Worm (Caenorhabditis elegans) whole organism, L4 larva: ENCODE data around the gene cyn-7.
A peak's percentile ranks its signal among the peaks of the same experiment; 100 is the strongest.

Source experiments
- F10B5.3 ChIP-seq: sonication (generic microtip); optimal IDR thresholded peaks from 2 replicates; lab custom pipeline; 2016; ENCODE audit warnings: mild to moderate bottlenecking, missing genetic modification characterization, missing compliant biosample characterization
- F26F4.8 ChIP-seq: fragments of 200-800 bp; sonication (Bioruptor generic); conservative IDR thresholded peaks from 2 replicates; pipeline ENCODE4 v1.3.6; 2022; ENCODE audit warnings: missing genetic modification characterization, missing compliant biosample characterization
- R02D3.7 ChIP-seq: fragments of 150-350 bp; sonication (generic microtip); optimal IDR thresholded peaks from 3 replicates; lab custom pipeline; 2014; ENCODE audit warnings: missing biosample characterization, missing genetic modification characterization
- T20F7.1 ChIP-seq: fragments of 200-800 bp; sonication (Bioruptor generic); optimal IDR thresholded peaks from 2 replicates; lab custom pipeline; 2018; ENCODE audit warnings: mild to moderate bottlenecking, missing genetic modification characterization, missing compliant biosample characterization
- T26A8.4 ChIP-seq: fragments of 200-800 bp; sonication (Bioruptor generic); IDR thresholded peaks from 2 replicates; pipeline ENCODE4 v1.3.6; 2022; ENCODE audit warnings: missing genetic modification characterization, missing compliant biosample characterization
- Y48G9A.11 ChIP-seq: fragments of 200-800 bp; sonication (Bioruptor generic); IDR thresholded peaks from 2 replicates; pipeline ENCODE4 v1.3.6; 2022; ENCODE audit warnings: missing genetic modification reagents, missing genetic modification characterization, missing compliant biosample characterization
- Y5F2A.4 ChIP-seq: fragments of 200-800 bp; sonication (Bioruptor generic); optimal IDR thresholded peaks from 2 replicates; lab custom pipeline; 2018; ENCODE audit warnings: mild to moderate bottlenecking, missing genetic modification characterization, missing compliant biosample characterization
- aha-1 ChIP-seq: fragments of 150-350 bp; peaks from one replicate; lab custom pipeline; 2014; ENCODE audit warnings: missing biosample characterization, missing genetic modification characterization
- ama-1 ChIP-seq: fragments of 150-350 bp; optimal IDR thresholded peaks from 2 replicates; lab custom pipeline; 2014; ENCODE audit warnings: inconsistent platforms, mixed read lengths
- ceh-20 ChIP-seq: fragments of 200-800 bp; sonication (Bioruptor generic); IDR thresholded peaks from 2 replicates; pipeline ENCODE4 v1.3.6; 2022; ENCODE audit warnings: missing genetic modification reagents, missing genetic modification characterization, missing compliant biosample characterization
- ceh-28 ChIP-seq: fragments of 150-350 bp; optimal IDR thresholded peaks from 2 replicates; lab custom pipeline; 2014; ENCODE audit warnings: missing biosample characterization, missing genetic modification reagents, missing genetic modification characterization
- ceh-62 ChIP-seq: sonication (generic microtip); optimal IDR thresholded peaks from 2 replicates; lab custom pipeline; 2017; ENCODE audit warnings: missing biosample characterization, missing genetic modification characterization
- daf-12 ChIP-seq: fragments of 150-350 bp; optimal IDR thresholded peaks from 2 replicates; lab custom pipeline; 2014; ENCODE audit warnings: missing biosample characterization, missing genetic modification reagents, missing genetic modification characterization
- daf-8 ChIP-seq: fragments of 200-800 bp; sonication (Bioruptor generic); IDR thresholded peaks from 2 replicates; pipeline ENCODE4 v1.3.6; 2022; ENCODE audit warnings: missing genetic modification characterization, missing compliant biosample characterization
- egl-43 ChIP-seq: fragments of 200-800 bp; sonication (Bioruptor generic); IDR thresholded peaks from 2 replicates; pipeline ENCODE4 v1.3.6; 2022; ENCODE audit warnings: missing genetic modification reagents, missing genetic modification characterization, missing compliant biosample characterization
- gei-8 ChIP-seq: fragments of 200-800 bp; sonication (Bioruptor generic); optimal IDR thresholded peaks from 2 replicates; lab custom pipeline; 2018; ENCODE audit warnings: mild to moderate bottlenecking, missing genetic modification characterization, missing compliant biosample characterization
- hif-1 ChIP-seq, 2 experiments: sonication (generic microtip); optimal IDR thresholded peaks; 2 replicates each; lab custom pipeline; 2016 to 2017; ENCODE audit warnings: missing compliant biosample characterization in 2 of 2, missing genetic modification characterization in 2 of 2, missing genetic modification reagents in 2 of 2, missing genotype in 2 of 2, mild to moderate bottlenecking in 1 of 2
- hlh-30 ChIP-seq: sonication (generic microtip); optimal IDR thresholded peaks from 2 replicates; lab custom pipeline; 2017; ENCODE audit warnings: antibody characterized with exemption, mild to moderate bottlenecking, missing genetic modification characterization, missing compliant biosample characterization; ENCODE audit not compliant: insufficient read depth
- hmg-1.1 ChIP-seq: fragments of 200-800 bp; sonication (Bioruptor generic); IDR thresholded peaks from 2 replicates; pipeline ENCODE4 v1.3.6; 2022; ENCODE audit warnings: missing genetic modification reagents, missing genetic modification characterization, missing compliant biosample characterization
- jun-1 ChIP-seq: fragments of 150-350 bp; optimal IDR thresholded peaks from 2 replicates; lab custom pipeline; 2014; ENCODE audit warnings: missing biosample characterization, missing genetic modification reagents, missing genetic modification characterization
- lin-1 ChIP-seq: fragments of 200-800 bp; sonication (Bioruptor generic); IDR thresholded peaks from 2 replicates; pipeline ENCODE4 v1.3.6; 2022; ENCODE audit warnings: missing genetic modification reagents, missing genetic modification characterization, missing compliant biosample characterization
- lin-13 ChIP-seq: fragments of 150-350 bp; optimal IDR thresholded peaks from 2 replicates; lab custom pipeline; 2014; ENCODE audit warnings: missing biosample characterization, missing genetic modification reagents, missing genetic modification characterization
- lin-29 ChIP-seq: fragments of 200-800 bp; sonication (Bioruptor generic); IDR thresholded peaks from 2 replicates; pipeline ENCODE4 v1.3.6; 2022; ENCODE audit warnings: missing genetic modification reagents, missing genetic modification characterization, missing compliant biosample characterization
- lin-38 ChIP-seq: fragments of 200-800 bp; sonication (Bioruptor generic); IDR thresholded peaks from 2 replicates; pipeline ENCODE4 v1.3.6; 2022; ENCODE audit warnings: missing genetic modification reagents, missing genetic modification characterization, missing compliant biosample characterization
- lsy-2 ChIP-seq, 2 experiments: fragments of 150-350 bp in 1 of 2; sonication (generic microtip) in 1 of 2; optimal IDR thresholded peaks; 2 replicates each; lab custom pipeline; 2014 to 2017; ENCODE audit warnings: missing biosample characterization in 2 of 2, missing genetic modification characterization in 2 of 2
- mep-1 ChIP-seq: fragments of 150-350 bp; sonication (generic microtip); optimal IDR thresholded peaks from 3 replicates; lab custom pipeline; 2014; ENCODE audit warnings: missing biosample characterization, missing genetic modification characterization
- nhr-11 ChIP-seq: fragments of 150-350 bp; optimal IDR thresholded peaks from 2 replicates; lab custom pipeline; 2014; ENCODE audit warnings: missing biosample characterization, missing genetic modification characterization
- nhr-28 ChIP-seq: fragments of 150-350 bp; optimal IDR thresholded peaks from 2 replicates; lab custom pipeline; 2014; ENCODE audit warnings: missing biosample characterization, missing genetic modification characterization
- nhr-41 ChIP-seq: fragments of 200-800 bp; sonication (Bioruptor generic); IDR thresholded peaks from 2 replicates; pipeline ENCODE4 v1.3.6; 2022; ENCODE audit warnings: missing genetic modification reagents, missing genetic modification characterization, missing compliant biosample characterization
- nhr-48 ChIP-seq: sonication (generic microtip); optimal IDR thresholded peaks from 2 replicates; lab custom pipeline; 2016; ENCODE audit warnings: mild to moderate bottlenecking, missing genetic modification characterization, missing compliant biosample characterization
- nhr-6 ChIP-seq: fragments of 150-350 bp; optimal IDR thresholded peaks from 2 replicates; lab custom pipeline; 2014; ENCODE audit warnings: missing biosample characterization, missing genetic modification characterization
- php-3 ChIP-seq: fragments of 200-800 bp; sonication (Bioruptor generic); IDR thresholded peaks from 2 replicates; pipeline ENCODE4 v1.3.6; 2022; ENCODE audit warnings: missing genetic modification reagents, missing genetic modification characterization, missing compliant biosample characterization
- pqm-1 ChIP-seq: sonication (generic microtip); optimal IDR thresholded peaks from 2 replicates; lab custom pipeline; 2017; ENCODE audit warnings: missing biosample characterization, missing genetic modification characterization
- skn-1 ChIP-seq: fragments of 150-350 bp; optimal IDR thresholded peaks from 2 replicates; lab custom pipeline; 2014; ENCODE audit warnings: missing biosample characterization, missing genetic modification characterization
- snpc-1.2 ChIP-seq: fragments of 200-800 bp; sonication (Bioruptor generic); IDR thresholded peaks from 2 replicates; pipeline ENCODE4 v1.3.6; 2022; ENCODE audit warnings: missing genetic modification reagents, missing genetic modification characterization, missing compliant biosample characterization
- tag-97 ChIP-seq: fragments of 200-800 bp; sonication (Bioruptor generic); IDR thresholded peaks from 2 replicates; pipeline ENCODE4 v1.3.6; 2022; ENCODE audit warnings: missing genetic modification characterization, missing compliant biosample characterization
- tra-1 ChIP-seq: fragments of 200-800 bp; sonication (Bioruptor generic); IDR thresholded peaks from 2 replicates; pipeline ENCODE4 v1.3.6; 2022; ENCODE audit warnings: missing genetic modification reagents, missing genetic modification characterization, missing compliant biosample characterization
- unc-62 ChIP-seq, 3 experiments: fragments of 150-350 bp in 1 of 3; sonication (generic microtip); optimal IDR thresholded peaks in 2 of 3; peaks in 1 of 3; 1 replicate in 1 of 3; 2 replicates in 2 of 3; lab custom pipeline; 2014 to 2017; ENCODE audit warnings: missing biosample characterization in 3 of 3, missing genetic modification characterization in 3 of 3, missing genetic modification reagents in 3 of 3, missing genotype in 1 of 3
- zag-1 ChIP-seq: fragments of 150-350 bp; optimal IDR thresholded peaks from 2 replicates; lab custom pipeline; 2014; ENCODE audit warnings: missing biosample characterization, missing genetic modification characterization
- zfp-2 ChIP-seq: sonication (generic microtip); optimal IDR thresholded peaks from 2 replicates; lab custom pipeline; 2016; ENCODE audit warnings: mild to moderate bottlenecking, missing genetic modification characterization, missing compliant biosample characterization
- zfp-3 ChIP-seq: fragments of 200-800 bp; sonication (Bioruptor generic); conservative IDR thresholded peaks from 2 replicates; pipeline ENCODE4 v1.3.6; 2022; ENCODE audit warnings: missing genetic modification reagents, missing genetic modification characterization, missing compliant biosample characterization

Gene cyn-7

ce11 chrV:15179757-15180156 is 7.4 kb downstream of the cyn-7 start, which contains the start of gene T09F5.10:
Gene T09F5.10 (plus strand): TSS chrV:15180057.
- no peak for TF ChIP-seq mep-1 (tag; lab: Kevin White, UChicago)
- TF ChIP-seq daf-8, result no peak
- no peak for TF ChIP-seq ama-1 (lab: Kevin White, UChicago)
- TF ChIP-seq nhr-48, result no peak
- TF ChIP-seq T20F7.1 (GFP tag; lab: Kevin White, UChicago), result no peak
- no peak for TF ChIP-seq nhr-6 (tag; lab: Kevin White, UChicago)

ce11 chrV:15175459-15175858 is 11.7 kb downstream of the cyn-7 start, which contains the start of gene clec-47:
Gene clec-47 (plus strand): TSS chrV:15175759.
- no peak for TF ChIP-seq egl-43 (GFP tag; lab: Robert Waterston, UW)
- TF ChIP-seq hmg-1.1 (GFP tag; lab: Robert Waterston, UW), result no peak
- peak; percentile 19 for TF ChIP-seq nhr-28 (tag; lab: Kevin White, UChicago)
- no peak for TF ChIP-seq lin-13 (GFP tag; lab: Kevin White, UChicago)
- TF ChIP-seq nhr-6 (tag; lab: Kevin White, UChicago), result no peak
- TF ChIP-seq Y48G9A.11 (GFP tag; lab: Robert Waterston, UW), result no peak
- no peak for TF ChIP-seq F26F4.8 (GFP tag; lab: Robert Waterston, UW)
- TF ChIP-seq hlh-30, result no peak
- no peak for TF ChIP-seq ceh-20
- TF ChIP-seq zfp-2 (tag; lab: Kevin White, UChicago), result no peak
- TF ChIP-seq skn-1, result no peak
- peak in 1 of 2 experiments; percentile 31 for TF ChIP-seq hif-1 (tag; optimal IDR thresholded peaks at IDR 0.05; lab: Kevin White, UChicago)
- no peak for TF ChIP-seq F10B5.3 (tag; lab: Kevin White, UChicago)
- TF ChIP-seq, all 104 proteins: peak for 2

ce11 chrV:15168018-15168417 is 19.2 kb downstream of the cyn-7 start:
- TF ChIP-seq hlh-30 (peak; percentile 43), nhr-28 (tag; lab: Kevin White, UChicago) (peak; percentile 74)
- TF ChIP-seq, all 104 proteins: peak for 2; not testable (repeated sequence) for 102

ce11 chrV:15162697-15163096 is 24.5 kb downstream of the cyn-7 start, which contains the start of gene srz-11:
Gene srz-11 (plus strand): TSS chrV:15163082.
- no peak for TF ChIP-seq egl-43 (GFP tag; lab: Robert Waterston, UW)
- TF ChIP-seq R02D3.7 (tag; lab: Kevin White, UChicago), result no peak
- no peak for TF ChIP-seq T26A8.4 (GFP tag; lab: Robert Waterston, UW)
- no peak for TF ChIP-seq zfp-3
- no peak for TF ChIP-seq Y5F2A.4 (GFP tag; lab: Kevin White, UChicago)
- TF ChIP-seq tra-1, result no peak
- no peak for TF ChIP-seq tag-97 (GFP tag; lab: Robert Waterston, UW)
- no peak for TF ChIP-seq nhr-11
- TF ChIP-seq lsy-2 (tag; optimal IDR thresholded peaks at IDR 0.05; lab: Kevin White, UChicago), result no peak
- no peak for TF ChIP-seq pqm-1 (tag; lab: Kevin White, UChicago)
- no peak for TF ChIP-seq nhr-28 (tag; lab: Kevin White, UChicago)
- no peak for TF ChIP-seq ceh-28 (tag; lab: Kevin White, UChicago)
- no peak for TF ChIP-seq php-3 (GFP tag; lab: Robert Waterston, UW)
- TF ChIP-seq unc-62 (GFP tag; optimal IDR thresholded peaks at IDR 0.05 in 1 of 2; lab: Kevin White, UChicago), result no peak
- no peak for TF ChIP-seq unc-62 (tag; optimal IDR thresholded peaks at IDR 0.05; lab: Kevin White, UChicago)
- no peak for TF ChIP-seq ceh-62 (tag; lab: Kevin White, UChicago)

ce11 chrV:15158691-15159090 is 28.5 kb downstream of the cyn-7 start, which contains the start of gene str-45:
Gene str-45 (plus strand): TSS chrV:15158991.
- TF ChIP-seq aha-1 (tag; lab: Kevin White, UChicago), result no peak
- no peak for TF ChIP-seq lin-38 (GFP tag; lab: Robert Waterston, UW)
- TF ChIP-seq nhr-41, result no peak
- no peak for TF ChIP-seq R02D3.7 (tag; lab: Kevin White, UChicago)
- no peak for TF ChIP-seq snpc-1.2 (GFP tag; lab: Robert Waterston, UW)
- no peak for TF ChIP-seq zag-1
- TF ChIP-seq skn-1, result no peak
- no peak for TF ChIP-seq ceh-20
- TF ChIP-seq daf-12 (tag; lab: Kevin White, UChicago), result no peak
- TF ChIP-seq gei-8, result no peak
- no peak for TF ChIP-seq jun-1 (tag; lab: Kevin White, UChicago)
- no peak for TF ChIP-seq lin-29
- TF ChIP-seq lin-1 (GFP tag; lab: Robert Waterston, UW), result no peak
